Worm (Caenorhabditis elegans) whole organism, L4/young adult: ENCODE data around the gene srt-28.

Experiments used
- W03F9.2 ChIP-seq: fragments of 150-350 bp; optimal IDR thresholded peaks from 2 replicates; lab custom pipeline; 2014; ENCODE audit warnings: missing biosample characterization, missing genetic modification characterization
- dao-5 ChIP-seq: sonication (generic microtip); optimal IDR thresholded peaks from 2 replicates; lab custom pipeline; 2016; ENCODE audit warnings: missing genotype, missing genetic modification characterization, moderate library complexity, missing compliant biosample characterization
- him-1 ChIP-seq: sonication (generic microtip); optimal IDR thresholded peaks from 2 replicates; lab custom pipeline; 2016; ENCODE audit warnings: missing genotype, missing genetic modification reagents, missing genetic modification characterization, missing compliant biosample characterization

- no peak for TF ChIP-seq W03F9.2
- no peak for TF ChIP-seq him-1 (tag; lab: Kevin White, UChicago)
- TF ChIP-seq dao-5 (tag; lab: Kevin White, UChicago) = no peak
Observed at ce11 chrV:2728236-2728635, 14.8 kb upstream of the srt-28 start, which contains the start of gene str-33.
